Fruit fly (Drosophila melanogaster) whole organism, embryonic: ENCODE results near the gene Cpsf5.
A peak's percentile ranks its signal among the peaks of the same experiment; 100 is the strongest.

ENCODE experiments used
- Awh ChIP-seq: fragments of 200-800 bp; sonication (Bioruptor generic); IDR thresholded peaks from 2 replicates; pipeline ENCODE4, ENCODE4 v1.3.6; 2022; ENCODE audit warnings: missing biosample characterization, missing genetic modification characterization
- BEAF-32 ChIP-seq: fragments of 200-800 bp; sonication (Bioruptor generic); optimal IDR thresholded peaks from 3 replicates; lab custom pipeline; 2017; ENCODE audit warnings: missing biosample characterization, missing genetic modification characterization, mild to moderate bottlenecking, moderate library complexity, missing genetic modification reagents
- CG10209 ChIP-seq: fragments of 200-800 bp; sonication (Bioruptor generic); optimal IDR thresholded peaks from 3 replicates; lab custom pipeline; 2017; ENCODE audit warnings: missing biosample characterization, mild to moderate bottlenecking, missing genetic modification characterization, missing genetic modification reagents
- CG10654 ChIP-seq: fragments of 200-800 bp; sonication (Bioruptor generic); optimal IDR thresholded peaks from 2 replicates; lab custom pipeline; 2016; ENCODE audit warnings: missing biosample characterization, missing genetic modification characterization
- CG10959 ChIP-seq: fragments of 200-800 bp; sonication (Bioruptor generic); IDR thresholded peaks from 2 replicates; pipeline ENCODE4 v1.3.6; 2022; ENCODE audit warnings: missing biosample characterization, missing genetic modification characterization
- CG11504 ChIP-seq: fragments of 200-800 bp; sonication (Bioruptor generic); optimal IDR thresholded peaks from 3 replicates; lab custom pipeline; 2019; ENCODE audit warnings: missing biosample characterization, mild to moderate bottlenecking, missing genetic modification characterization, moderate library complexity
- CG11695 ChIP-seq: fragments of 200-800 bp; sonication (Bioruptor generic); IDR thresholded peaks from 3 replicates; pipeline ENCODE4 v1.3.6; 2022; ENCODE audit warnings: missing biosample characterization, missing genetic modification characterization
- CG12071 ChIP-seq: fragments of 200-800 bp; sonication (Bioruptor generic); optimal IDR thresholded peaks from 3 replicates; lab custom pipeline; 2018; ENCODE audit warnings: missing biosample characterization, mild to moderate bottlenecking, missing genetic modification characterization
- CG12219 ChIP-seq: fragments of 200-800 bp; sonication (Bioruptor generic); optimal IDR thresholded peaks from 3 replicates; lab custom pipeline; 2018; ENCODE audit warnings: missing biosample characterization, mild to moderate bottlenecking, missing genetic modification characterization
- CG18619 ChIP-seq: fragments of 200-800 bp; sonication (Bioruptor generic); optimal IDR thresholded peaks from 3 replicates; lab custom pipeline; 2017; ENCODE audit warnings: missing biosample characterization, mild to moderate bottlenecking, missing genetic modification characterization
- CG31441 ChIP-seq: fragments of 200-800 bp; sonication (Bioruptor generic); IDR thresholded peaks from 2 replicates; pipeline ENCODE4 v1.3.6; 2022; ENCODE audit warnings: missing biosample characterization, missing genetic modification characterization
- CG34376 ChIP-seq: fragments of 200-800 bp; sonication (Bioruptor generic); optimal IDR thresholded peaks from 2 replicates; lab custom pipeline; 2018; ENCODE audit warnings: missing biosample characterization, mild to moderate bottlenecking, missing genetic modification characterization
- CG4707 ChIP-seq: fragments of 200-800 bp; sonication (Bioruptor generic); optimal IDR thresholded peaks from 2 replicates; lab custom pipeline; 2018; ENCODE audit warnings: missing biosample characterization, mild to moderate bottlenecking, missing genetic modification characterization, moderate library complexity
- CG5953 ChIP-seq: fragments of 200-800 bp; sonication (Bioruptor generic); IDR thresholded peaks from 2 replicates; pipeline ENCODE4 v1.3.6; 2022; ENCODE audit warnings: missing biosample characterization, missing genetic modification characterization
- CG6813 ChIP-seq: fragments of 200-800 bp; sonication (Bioruptor generic); optimal IDR thresholded peaks from 2 replicates; lab custom pipeline; 2017; ENCODE audit warnings: missing biosample characterization, missing genetic modification characterization, mild to moderate bottlenecking, moderate library complexity, missing genetic modification reagents
- CG7556 ChIP-seq: fragments of 200-800 bp; sonication (Bioruptor generic); optimal IDR thresholded peaks from 2 replicates; lab custom pipeline; 2017; ENCODE audit warnings: missing biosample characterization, mild to moderate bottlenecking, missing genetic modification characterization
- CG7745 ChIP-seq: fragments of 200-800 bp; sonication (Bioruptor generic); optimal IDR thresholded peaks from 2 replicates; lab custom pipeline; 2018; ENCODE audit warnings: missing biosample characterization, mild to moderate bottlenecking, missing genetic modification characterization, moderate library complexity
- CG9215 ChIP-seq: fragments of 200-800 bp; sonication (Bioruptor generic); IDR thresholded peaks from 2 replicates; pipeline ENCODE4 v1.3.6; 2022; ENCODE audit warnings: missing biosample characterization, missing genetic modification characterization
- D19A ChIP-seq: fragments of 200-800 bp; optimal IDR thresholded peaks from 3 replicates; lab custom pipeline; 2019; ENCODE audit warnings: missing biosample characterization, mild to moderate bottlenecking, missing genetic modification characterization, moderate library complexity
- Doc2 ChIP-seq: fragments of 200-800 bp; sonication (Bioruptor generic); IDR thresholded peaks from 2 replicates; pipeline ENCODE4 v1.3.6; 2022; ENCODE audit warnings: missing biosample characterization, missing genetic modification characterization
- Ets97D ChIP-seq: fragments of 200-800 bp; sonication (Bioruptor generic); optimal IDR thresholded peaks from 3 replicates; lab custom pipeline; 2016; ENCODE audit warnings: missing biosample characterization, missing genetic modification characterization
- Gsc ChIP-seq: fragments of 200-800 bp; sonication (Bioruptor generic); IDR thresholded peaks from 2 replicates; pipeline ENCODE4 v1.3.6; 2022; ENCODE audit warnings: missing biosample characterization, missing genetic modification characterization
- Hsf ChIP-seq: fragments of 200-800 bp; sonication (Bioruptor generic); optimal IDR thresholded peaks from 3 replicates; lab custom pipeline; 2016; ENCODE audit warnings: missing biosample characterization, missing genetic modification characterization
- NK7.1 ChIP-seq: fragments of 200-800 bp; sonication (Bioruptor generic); optimal IDR thresholded peaks from 3 replicates; lab custom pipeline; 2016; ENCODE audit warnings: missing biosample characterization, missing genetic modification characterization
- PHDP ChIP-seq: fragments of 200-800 bp; sonication (Bioruptor generic); optimal IDR thresholded peaks from 3 replicates; lab custom pipeline; 2018; ENCODE audit warnings: missing biosample characterization, mild to moderate bottlenecking, missing genetic modification characterization, moderate library complexity
- Poxn ChIP-seq: fragments of 200-800 bp; sonication (Bioruptor generic); IDR thresholded peaks from 2 replicates; pipeline ENCODE4 v1.3.6; 2022; ENCODE audit warnings: missing biosample characterization, missing genetic modification characterization
- Ravus ChIP-seq: fragments of 200-800 bp; sonication (Bioruptor generic); IDR thresholded peaks from 2 replicates; pipeline ENCODE4 v1.3.6; 2022; ENCODE audit warnings: missing biosample characterization, missing genetic modification characterization
- Taf1 ChIP-seq: fragments of 200-800 bp; sonication (Bioruptor generic); IDR thresholded peaks from 2 replicates; pipeline ENCODE4 v1.3.6; 2022; ENCODE audit warnings: missing biosample characterization, missing genetic modification characterization
- abd-A ChIP-seq: fragments of 200-800 bp; sonication (Bioruptor generic); optimal IDR thresholded peaks from 3 replicates; lab custom pipeline; 2019; ENCODE audit warnings: missing biosample characterization, mild to moderate bottlenecking, missing genetic modification characterization, moderate library complexity
- ap ChIP-seq: fragments of 200-800 bp; sonication (Bioruptor generic); IDR thresholded peaks from 2 replicates; pipeline ENCODE4 v1.3.6; 2022; ENCODE audit warnings: missing biosample characterization, missing genetic modification characterization
- ara ChIP-seq: fragments of 200-800 bp; sonication (Bioruptor generic); IDR thresholded peaks from 2 replicates; pipeline ENCODE4 v1.3.6; 2022; ENCODE audit warnings: missing biosample characterization, missing genetic modification characterization
- ato ChIP-seq: fragments of 200-800 bp; sonication (Bioruptor generic); IDR thresholded peaks from 2 replicates; pipeline ENCODE4 v1.3.6; 2022; ENCODE audit warnings: missing biosample characterization, missing genetic modification characterization; ENCODE audit not compliant: partially characterized antibody
- bab2 ChIP-seq: fragments of 200-800 bp; sonication (Bioruptor generic); optimal IDR thresholded peaks from 2 replicates; lab custom pipeline; 2016; ENCODE audit warnings: missing biosample characterization, missing genetic modification characterization
- bigmax ChIP-seq: fragments of 200-800 bp; sonication (Bioruptor generic); optimal IDR thresholded peaks from 2 replicates; lab custom pipeline; 2018; ENCODE audit warnings: missing biosample characterization, mild to moderate bottlenecking, missing genetic modification characterization
- btn ChIP-seq: fragments of 200-800 bp; sonication (Bioruptor generic); optimal IDR thresholded peaks from 2 replicates; lab custom pipeline; 2016; ENCODE audit warnings: missing biosample characterization, missing genetic modification characterization
- chinmo ChIP-seq: fragments of 200-800 bp; sonication (Bioruptor generic); IDR thresholded peaks from 4 replicates; pipeline ENCODE4 v1.3.6; 2022; ENCODE audit warnings: missing biosample characterization, missing genetic modification characterization; ENCODE audit not compliant: partially characterized antibody
- chn ChIP-seq: fragments of 200-800 bp; sonication (Bioruptor generic); optimal IDR thresholded peaks from 2 replicates; lab custom pipeline; 2016; ENCODE audit warnings: missing biosample characterization, missing genetic modification characterization
- esg ChIP-seq: fragments of 200-800 bp; sonication (Bioruptor generic); conservative IDR thresholded peaks from 2 replicates; pipeline ENCODE4 v1.3.6; 2022; ENCODE audit warnings: missing biosample characterization, missing genetic modification characterization
- fd96Cb ChIP-seq: fragments of 200-800 bp; sonication (Bioruptor generic); optimal IDR thresholded peaks from 2 replicates; lab custom pipeline; 2018; ENCODE audit warnings: missing biosample characterization, mild to moderate bottlenecking, missing genetic modification characterization, moderate library complexity
- gcm ChIP-seq: fragments of 200-800 bp; sonication (Bioruptor generic); optimal IDR thresholded peaks from 2 replicates; lab custom pipeline; 2019; ENCODE audit warnings: missing biosample characterization, mild to moderate bottlenecking, missing genetic modification characterization, moderate library complexity
- kni ChIP-seq: fragments of 200-800 bp; sonication (Bioruptor generic); optimal IDR thresholded peaks from 3 replicates; lab custom pipeline; 2017; ENCODE audit warnings: mild to moderate bottlenecking, missing biosample characterization, missing genetic modification reagents, missing genetic modification characterization
- lab ChIP-seq: fragments of 200-800 bp; sonication (Bioruptor generic); optimal IDR thresholded peaks from 3 replicates; lab custom pipeline; 2017; ENCODE audit warnings: missing biosample characterization, missing genetic modification characterization, mild to moderate bottlenecking, moderate library complexity, missing genetic modification reagents
- lmd ChIP-seq: fragments of 200-800 bp; sonication (Bioruptor generic); IDR thresholded peaks from 2 replicates; pipeline ENCODE4 v1.3.6; 2022; ENCODE audit warnings: missing biosample characterization, missing genetic modification characterization
- schlank ChIP-seq: fragments of 200-800 bp; sonication (Bioruptor generic); optimal IDR thresholded peaks from 2 replicates; lab custom pipeline; 2018; ENCODE audit warnings: missing biosample characterization, mild to moderate bottlenecking, missing genetic modification characterization
- sim ChIP-seq: fragments of 200-800 bp; sonication (Bioruptor generic); IDR thresholded peaks from 2 replicates; pipeline ENCODE4 v1.3.6; 2022; ENCODE audit warnings: missing biosample characterization, missing genetic modification characterization
- ttk ChIP-seq: fragments of 200-800 bp; sonication (Bioruptor generic); IDR thresholded peaks from 2 replicates; pipeline ENCODE4 v2.1.2; 2022; ENCODE audit warnings: missing biosample characterization, missing genetic modification characterization
- vnd ChIP-seq: fragments of 200-800 bp; sonication (Bioruptor generic); IDR thresholded peaks from 3 replicates; pipeline ENCODE4 v1.3.6; 2022; ENCODE audit warnings: missing biosample characterization, missing genetic modification characterization; ENCODE audit not compliant: partially characterized antibody
- wor ChIP-seq: fragments of 200-800 bp; sonication (Bioruptor generic); IDR thresholded peaks from 2 replicates; pipeline ENCODE4 v1.3.6; 2022; ENCODE audit warnings: missing biosample characterization, missing genetic modification characterization
- zen ChIP-seq: fragments of 200-800 bp; sonication (Bioruptor generic); optimal IDR thresholded peaks from 3 replicates; lab custom pipeline; 2018; ENCODE audit warnings: missing biosample characterization, mild to moderate bottlenecking, missing genetic modification characterization, moderate library complexity
- zen2 ChIP-seq: fragments of 200-800 bp; sonication (Bioruptor generic); IDR thresholded peaks from 3 replicates; pipeline ENCODE4 v1.3.6; 2022; ENCODE audit warnings: missing biosample characterization, missing genetic modification characterization; ENCODE audit not compliant: partially characterized antibody
- zfh1 ChIP-seq: fragments of 200-800 bp; sonication (Bioruptor generic); IDR thresholded peaks from 3 replicates; pipeline ENCODE4 v1.3.6; 2022; ENCODE audit warnings: missing biosample characterization, missing genetic modification characterization

Cpsf5 gene

dm6 chr3L:9455819-9456388 is 45.1 kb downstream of the Cpsf5 start, which contains the start of the genes phol and CG3552 (continued):
- TF ChIP-seq fd96Cb (tag; lab: Kevin White, UChicago) (no peak), CG18619 (no peak), schlank (tag; lab: Kevin White, UChicago) (no peak), lab (GFP tag; lab: Kevin White, UChicago) (peak; percentile 35), btn (GFP tag; lab: Kevin White, UChicago) (no peak), CG5953 (GFP tag; lab: Robert Waterston, UW) (no peak), chn (GFP tag; lab: Kevin White, UChicago) (no peak), esg (GFP tag; lab: Robert Waterston, UW) (no peak), CG10654 (no peak), vnd (GFP tag; lab: Robert Waterston, UW) (no peak), chinmo (GFP tag; lab: Robert Waterston, UW) (0 out of 4 replicates have a peak, but pooled peaks have one; percentile 36), Ets97D (GFP tag; lab: Kevin White, UChicago) (peak; percentile 41), CG7745 (tag; lab: Kevin White, UChicago) (no peak), Awh (GFP tag; lab: Robert Waterston, UW) (no peak), CG10959 (GFP tag; lab: Robert Waterston, UW) (no peak), ara (GFP tag; lab: Robert Waterston, UW) (no peak), sim (GFP tag; lab: Robert Waterston, UW) (no peak), abd-A (tag; lab: Kevin White, UChicago) (peak; percentile 61), CG12219 (no peak), CG4707 (GFP tag; lab: Kevin White, UChicago) (no peak), bigmax (GFP tag; lab: Kevin White, UChicago) (no peak), Ravus (GFP tag; lab: Robert Waterston, UW) (no peak), Hsf (GFP tag; lab: Kevin White, UChicago) (no peak), Taf1 (0 out of 2 replicates have a peak, but pooled peaks have one; percentile 26), CG6813 (no peak), PHDP (tag; lab: Kevin White, UChicago) (peak; percentile 7), ap (GFP tag; lab: Robert Waterston, UW) (no peak), zen2 (GFP tag; lab: Robert Waterston, UW) (no peak), zfh1 (GFP tag; lab: Robert Waterston, UW) (no peak), Poxn (no peak), ttk (no peak), Doc2 (no peak), CG10209 (GFP tag; lab: Kevin White, UChicago) (no peak), bab2 (GFP tag; lab: Kevin White, UChicago) (peak; percentile 20), CG11695 (GFP tag; lab: Robert Waterston, UW) (no peak), lmd (GFP tag; lab: Robert Waterston, UW) (no peak), D19A (tag; lab: Kevin White, UChicago) (no peak), zen (no peak), CG31441 (GFP tag; lab: Robert Waterston, UW) (no peak), kni (no peak), wor (GFP tag; lab: Robert Waterston, UW) (no peak), CG12071 (GFP tag; lab: Kevin White, UChicago) (no peak), CG34376 (GFP tag; lab: Kevin White, UChicago) (peak; percentile 5), NK7.1 (GFP tag; lab: Kevin White, UChicago) (no peak), CG9215 (GFP tag; lab: Robert Waterston, UW) (no peak), Gsc (GFP tag; lab: Robert Waterston, UW) (no peak), CG11504 (tag; lab: Kevin White, UChicago) (peak; percentile 16), CG7556 (no peak), ato (GFP tag; lab: Robert Waterston, UW) (peak; percentile 16; the same call in 1 of the 2 replicates), gcm (GFP tag; lab: Kevin White, UChicago) (no peak), BEAF-32 (GFP tag; lab: Kevin White, UChicago) (peak; percentile 57)
